Worm (Caenorhabditis elegans): ENCODE measurements around the gene fbxa-39.

DNA sequence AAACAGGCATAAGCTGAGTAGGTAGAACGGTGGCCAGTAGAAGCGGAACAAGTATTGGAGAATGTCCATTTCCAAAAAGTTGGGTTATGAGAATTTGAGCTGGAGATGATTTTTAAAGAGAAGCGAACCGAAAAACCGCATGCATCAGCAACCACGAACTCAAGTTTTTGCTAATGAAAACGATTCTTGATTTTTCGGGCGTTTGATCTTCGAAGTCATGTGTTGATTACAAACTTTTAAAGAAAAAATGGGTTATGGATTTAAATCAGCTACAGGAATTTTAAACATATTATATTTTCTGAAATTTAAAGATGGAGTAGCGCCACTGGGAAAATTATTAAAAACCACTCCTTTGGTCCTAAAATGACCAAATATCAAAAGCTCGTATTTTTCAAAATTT is 48.9 kb upstream of the fbxa-39 start, which contains the start of gene srd-65:
- TF ChIP-seq hmbx-1 (tag; optimal IDR thresholded peaks at IDR 0.05): no peak
- no peak for TF ChIP-seq ama-1 (optimal IDR thresholded peaks at IDR 0.05)
- no peak for TF ChIP-seq aly-1 (tag; optimal IDR thresholded peaks at IDR 0.05)
- no peak for TF ChIP-seq ceh-13 (GFP tag; optimal IDR thresholded peaks at IDR 0.05)
- TF ChIP-seq ets-7 (tag; optimal IDR thresholded peaks at IDR 0.05): no peak
- TF ChIP-seq B0310.2 (tag; optimal IDR thresholded peaks at IDR 0.05): no peak
- no peak for TF ChIP-seq tbx-37 (GFP tag; conservative IDR thresholded peaks at IDR 0.05)
- no peak for TF ChIP-seq hnd-1 (tag; optimal IDR thresholded peaks at IDR 0.05)
- TF ChIP-seq ceh-36 (tag; optimal IDR thresholded peaks at IDR 0.05): no peak
- no peak for TF ChIP-seq flt-1 (GFP tag; IDR thresholded peaks at IDR 0.05)
- TF ChIP-seq sea-1 (GFP tag; conservative IDR thresholded peaks at IDR 0.05): no peak
- no peak for TF ChIP-seq pes-1 (GFP tag; IDR thresholded peaks at IDR 0.05)
- TF ChIP-seq tbx-11 (GFP tag; IDR thresholded peaks at IDR 0.05): no peak
- no peak for TF ChIP-seq hmg-4 (GFP tag; optimal IDR thresholded peaks at IDR 0.05)
